Fruit fly (Drosophila melanogaster): Measurements from ENCODE around the gene CG7990.

DNA sequence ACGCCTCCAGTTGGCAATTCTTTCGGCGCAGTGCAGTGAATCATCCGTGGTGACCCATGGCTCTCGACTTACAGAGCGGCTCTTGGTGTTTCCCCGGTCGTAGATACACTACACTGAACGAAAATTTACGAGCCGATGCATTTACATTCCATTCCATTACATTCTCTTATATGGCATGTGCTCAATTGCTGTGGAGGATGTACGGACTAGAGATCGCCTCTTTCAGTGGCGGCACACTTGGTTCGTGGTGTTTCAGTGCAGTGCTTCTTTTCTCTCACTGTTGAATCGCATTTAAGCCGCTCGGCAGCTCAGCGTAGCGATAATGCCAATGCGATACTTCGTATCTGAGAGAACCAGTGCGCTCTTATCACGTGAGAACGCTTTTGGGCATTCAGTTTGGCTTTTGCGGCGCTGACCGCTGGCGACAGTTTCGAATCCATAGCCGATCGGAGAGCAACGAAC is 14.1 kb downstream of the CG7990 start, which contains the start of gene Mec2:
- TF ChIP-seq dsf (GFP tag; optimal IDR thresholded peaks at IDR 0.05; ENCODE audit: borderline replicate concordance), result no peak
- no peak for TF ChIP-seq CG32264 (GFP tag; optimal IDR thresholded peaks at IDR 0.05)
- TF ChIP-seq Hnf4 (GFP tag; optimal IDR thresholded peaks at IDR 0.05), result peak; percentile 77
- peak; percentile 69 for TF ChIP-seq HLH106 (tag; optimal IDR thresholded peaks at IDR 0.05)
